Worm (Caenorhabditis elegans) whole organism, mixed stage, embryonic: ENCODE results near the gene F37H8.6.

Experiments
- M03D4.4 ChIP-seq: sonication (generic microtip); optimal IDR thresholded peaks from 2 replicates; lab custom pipeline; 2017; ENCODE audit warnings: mild to moderate bottlenecking, missing genetic modification characterization, missing compliant biosample characterization
- blmp-1 ChIP-seq: fragments of 150-350 bp; optimal IDR thresholded peaks from 2 replicates; lab custom pipeline; 2014; ENCODE audit warnings: missing biosample characterization, missing genetic modification characterization
- ceh-39 ChIP-seq: fragments of 150-350 bp; optimal IDR thresholded peaks from 2 replicates; lab custom pipeline; 2014; ENCODE audit warnings: missing biosample characterization, missing genetic modification characterization
- ceh-43 ChIP-seq: fragments of 200-800 bp; sonication (Bioruptor generic); optimal IDR thresholded peaks from 2 replicates; lab custom pipeline; 2018; ENCODE audit warnings: mild to moderate bottlenecking, missing genetic modification characterization, moderate library complexity, missing compliant biosample characterization
- ceh-83 ChIP-seq: fragments of 200-800 bp; sonication (Bioruptor generic); optimal IDR thresholded peaks from 2 replicates; lab custom pipeline; 2018; ENCODE audit warnings: mild to moderate bottlenecking, missing genetic modification characterization, missing compliant biosample characterization
- ces-1 ChIP-seq: fragments of 150-350 bp; optimal IDR thresholded peaks from 2 replicates; lab custom pipeline; 2014; ENCODE audit warnings: missing biosample characterization, missing genetic modification reagents, missing genetic modification characterization
- elt-3 ChIP-seq: fragments of 150-350 bp; optimal IDR thresholded peaks from 2 replicates; lab custom pipeline; 2014; ENCODE audit warnings: missing biosample characterization, missing genetic modification characterization
- hlh-1 ChIP-seq: fragments of 150-350 bp; optimal IDR thresholded peaks from 2 replicates; lab custom pipeline; 2014; ENCODE audit warnings: missing biosample characterization, missing genetic modification reagents, missing genetic modification characterization
- lin-13 ChIP-seq: fragments of 150-350 bp; optimal IDR thresholded peaks from 2 replicates; lab custom pipeline; 2014; ENCODE audit warnings: missing biosample characterization, missing genetic modification characterization
- lin-32 ChIP-seq: fragments of 200-800 bp; sonication (Bioruptor generic); optimal IDR thresholded peaks from 2 replicates; lab custom pipeline; 2018; ENCODE audit warnings: mild to moderate bottlenecking, missing genetic modification characterization, missing compliant biosample characterization
- lsy-2 ChIP-seq: fragments of 150-350 bp; optimal IDR thresholded peaks from 2 replicates; lab custom pipeline; 2014; ENCODE audit warnings: missing biosample characterization, missing genetic modification characterization
- mab-5 ChIP-seq: fragments of 150-350 bp; optimal IDR thresholded peaks from 2 replicates; lab custom pipeline; 2014; ENCODE audit warnings: missing biosample characterization, missing genetic modification characterization
- mep-1 ChIP-seq: fragments of 150-350 bp; optimal IDR thresholded peaks from 2 replicates; lab custom pipeline; 2017; ENCODE audit warnings: missing biosample characterization, missing genetic modification reagents, missing genetic modification characterization, inconsistent platforms
- mls-2 ChIP-seq: sonication (generic microtip); optimal IDR thresholded peaks from 2 replicates; lab custom pipeline; 2016; ENCODE audit warnings: mild to moderate bottlenecking, missing genetic modification characterization, moderate library complexity, missing compliant biosample characterization
- nhr-12 ChIP-seq: fragments of 150-350 bp; optimal IDR thresholded peaks from 2 replicates; lab custom pipeline; 2014; ENCODE audit warnings: missing biosample characterization, missing genetic modification characterization
- nhr-2 ChIP-seq: fragments of 150-350 bp; optimal IDR thresholded peaks from 2 replicates; lab custom pipeline; 2014; ENCODE audit warnings: missing biosample characterization, missing genetic modification characterization
- nhr-237 ChIP-seq: fragments of 150-350 bp; optimal IDR thresholded peaks from 2 replicates; lab custom pipeline; 2014; ENCODE audit warnings: missing biosample characterization, missing genetic modification characterization
- nhr-28 ChIP-seq: fragments of 150-350 bp; optimal IDR thresholded peaks from 2 replicates; lab custom pipeline; 2014; ENCODE audit warnings: missing biosample characterization, missing genetic modification characterization
- pha-4 ChIP-seq: fragments of 150-350 bp; optimal IDR thresholded peaks from 2 replicates; lab custom pipeline; 2018; ENCODE audit warnings: missing biosample characterization, missing genetic modification reagents, missing genetic modification characterization
- sem-2 ChIP-seq: fragments of 200-800 bp; sonication (Bioruptor generic); optimal IDR thresholded peaks from 2 replicates; lab custom pipeline; 2018; ENCODE audit warnings: mild to moderate bottlenecking, missing genetic modification characterization, missing compliant biosample characterization
- unc-120 ChIP-seq: sonication (generic microtip); optimal IDR thresholded peaks from 2 replicates; lab custom pipeline; 2017; ENCODE audit warnings: missing genetic modification characterization, missing compliant biosample characterization; ENCODE audit not compliant: poor library complexity, severe bottlenecking
- unc-62 ChIP-seq: fragments of 150-350 bp; optimal IDR thresholded peaks from 2 replicates; lab custom pipeline; 2014; ENCODE audit warnings: missing biosample characterization, missing genetic modification reagents, missing genetic modification characterization
- zip-8 ChIP-seq: fragments of 150-350 bp; optimal IDR thresholded peaks from 2 replicates; lab custom pipeline; 2014; ENCODE audit warnings: missing biosample characterization, missing genetic modification characterization
- ztf-11 ChIP-seq: fragments of 150-350 bp; optimal IDR thresholded peaks from 2 replicates; lab custom pipeline; 2014; ENCODE audit warnings: missing biosample characterization, missing genetic modification characterization

Gene F37H8.6

ce11 chrII:11128989-11129388 lies 48.3 kb downstream of the F37H8.6 start, which contains the start of gene F40F8.3:
TSS of gene F40F8.3 (plus strand) at chrII:11129289.
- no peak for TF ChIP-seq ces-1 (GFP tag; lab: Kevin White, UChicago)
- no peak for TF ChIP-seq lin-32 (GFP tag; lab: Kevin White, UChicago)
- no peak for TF ChIP-seq nhr-12 (tag; lab: Kevin White, UChicago)
- TF ChIP-seq pha-4 (tag; lab: Kevin White, UChicago) = no peak
- no peak for TF ChIP-seq ztf-11 (tag; lab: Kevin White, UChicago)
- TF ChIP-seq elt-3 = no peak
- no peak for TF ChIP-seq unc-62 (GFP tag; lab: Kevin White, UChicago)

ce11 chrII:11127364-11127763 lies 49.9 kb downstream of the F37H8.6 start, which contains the start of gene F40F8.1:
TSS of gene F40F8.1 (plus strand) at chrII:11127664.
- TF ChIP-seq lin-32 (GFP tag; lab: Kevin White, UChicago) = no peak
- no peak for TF ChIP-seq elt-3
- no peak for TF ChIP-seq unc-62 (GFP tag; lab: Kevin White, UChicago)
- no peak for TF ChIP-seq ceh-43
- TF ChIP-seq nhr-28 (tag; lab: Kevin White, UChicago) = no peak
- no peak for TF ChIP-seq nhr-237 (tag; lab: Kevin White, UChicago)
- TF ChIP-seq hlh-1 = no peak
- TF ChIP-seq M03D4.4 (tag; lab: Kevin White, UChicago) = no peak
- no peak for TF ChIP-seq lsy-2 (tag; lab: Kevin White, UChicago)
- TF ChIP-seq lin-13 (tag; lab: Kevin White, UChicago) = no peak
- TF ChIP-seq unc-120 (tag; lab: Kevin White, UChicago) = no peak
- TF ChIP-seq ceh-39 (tag; lab: Kevin White, UChicago) = no peak
- TF ChIP-seq pha-4 (tag; lab: Kevin White, UChicago) = no peak
- no peak for TF ChIP-seq mls-2 (tag; lab: Kevin White, UChicago)
- TF ChIP-seq zip-8 (tag; lab: Kevin White, UChicago) = no peak
- TF ChIP-seq ceh-83 (GFP tag; lab: Kevin White, UChicago) = no peak
- TF ChIP-seq sem-2 (GFP tag; lab: Kevin White, UChicago) = no peak
- TF ChIP-seq blmp-1 (tag; lab: Kevin White, UChicago) = no peak
- TF ChIP-seq, all 35 proteins: peak for 0

- no peak for TF ChIP-seq mab-5 (tag; lab: Kevin White, UChicago)
- TF ChIP-seq hlh-1 = peak; percentile 11
- TF ChIP-seq lsy-2 (tag; lab: Kevin White, UChicago) = peak; percentile 95
- peak; percentile 44 for TF ChIP-seq ces-1 (GFP tag; lab: Kevin White, UChicago)
- TF ChIP-seq lin-32 (GFP tag; lab: Kevin White, UChicago) = no peak
- no peak for TF ChIP-seq nhr-2 (tag; lab: Kevin White, UChicago)
- TF ChIP-seq nhr-237 (tag; lab: Kevin White, UChicago) = peak; percentile 50
- TF ChIP-seq mep-1 (tag; lab: Kevin White, UChicago) = peak; percentile 46
- TF ChIP-seq, all 35 proteins: peak for 5
Measured at ce11 chrII:11126312-11127000, 50.8 kb downstream of the F37H8.6 start, which contains the start of the genes rps-9 and lsm-1. TSS of gene rps-9 (minus strand) at chrII:11126362. TSS of gene lsm-1 (plus strand) at chrII:11126950.
